Fruit fly (Drosophila melanogaster) whole organism, embryonic: ENCODE measurements around the gene anchor.
A peak's percentile ranks its signal among the peaks of the same experiment; 100 is the strongest.

ENCODE experiments used
- Adf1 ChIP-seq: fragments of 200-800 bp; sonication (Bioruptor generic); IDR thresholded peaks from 2 replicates; pipeline ENCODE4 v1.3.6; 2022; ENCODE audit warnings: missing biosample characterization, missing genetic modification characterization
- Aef1 ChIP-seq: fragments of 200-800 bp; sonication (Bioruptor generic); IDR thresholded peaks from 3 replicates; pipeline ENCODE4 v1.3.6; 2022; ENCODE audit warnings: missing biosample characterization, missing genetic modification characterization
- Bdp1 ChIP-seq: fragments of 200-800 bp; sonication (Bioruptor generic); optimal IDR thresholded peaks from 3 replicates; lab custom pipeline; 2016; ENCODE audit warnings: missing biosample characterization, missing genetic modification characterization
- CG1024 ChIP-seq: fragments of 200-800 bp; sonication (Bioruptor generic); IDR thresholded peaks from 2 replicates; pipeline ENCODE4 v1.3.6; 2022; ENCODE audit warnings: missing biosample characterization, missing genetic modification characterization
- CG11398 ChIP-seq: fragments of 200-800 bp; sonication (Bioruptor generic); optimal IDR thresholded peaks from 2 replicates; lab custom pipeline; 2016; ENCODE audit warnings: missing biosample characterization, missing genetic modification characterization
- CG11696 ChIP-seq: fragments of 200-800 bp; sonication (Bioruptor generic); IDR thresholded peaks from 2 replicates; pipeline ENCODE4 v1.3.6; 2022; ENCODE audit warnings: missing biosample characterization, missing genetic modification characterization
- CG14667 ChIP-seq: fragments of 200-800 bp; sonication (Bioruptor generic); IDR thresholded peaks from 2 replicates; pipeline ENCODE4 v1.3.6; 2022; ENCODE audit warnings: missing biosample characterization, missing genetic modification characterization
- CG14965 ChIP-seq: fragments of 200-800 bp; sonication (Bioruptor generic); optimal IDR thresholded peaks from 2 replicates; lab custom pipeline; 2016; ENCODE audit warnings: missing biosample characterization, missing genetic modification characterization, borderline replicate concordance
- CG17328 ChIP-seq: fragments of 200-800 bp; sonication (Bioruptor generic); IDR thresholded peaks from 2 replicates; pipeline ENCODE4 v1.3.6; 2022; ENCODE audit warnings: missing biosample characterization, missing genetic modification characterization
- CG18476 ChIP-seq: fragments of 200-800 bp; sonication (Bioruptor generic); optimal IDR thresholded peaks from 2 replicates; lab custom pipeline; 2016; ENCODE audit warnings: missing biosample characterization, mild to moderate bottlenecking, missing genetic modification characterization
- CG31224 ChIP-seq: fragments of 200-800 bp; sonication (Bioruptor generic); IDR thresholded peaks from 2 replicates; pipeline ENCODE4 v1.3.6; 2022; ENCODE audit warnings: missing biosample characterization, missing genetic modification characterization
- CG33557 ChIP-seq: fragments of 200-800 bp; sonication (Bioruptor generic); optimal IDR thresholded peaks from 2 replicates; lab custom pipeline; 2019; ENCODE audit warnings: missing biosample characterization, mild to moderate bottlenecking, missing genetic modification characterization, moderate library complexity
- CG4424 ChIP-seq: fragments of 200-800 bp; sonication (Bioruptor generic); optimal IDR thresholded peaks from 3 replicates; lab custom pipeline; 2016; ENCODE audit warnings: missing biosample characterization, missing genetic modification characterization
- CG6683 ChIP-seq: fragments of 200-800 bp; sonication (Bioruptor generic); optimal IDR thresholded peaks from 2 replicates; lab custom pipeline; 2017; ENCODE audit warnings: missing biosample characterization, mild to moderate bottlenecking, missing genetic modification characterization, missing genetic modification reagents
- CG6765 ChIP-seq: fragments of 200-800 bp; sonication (Bioruptor generic); optimal IDR thresholded peaks from 3 replicates; lab custom pipeline; 2017; ENCODE audit warnings: missing biosample characterization, mild to moderate bottlenecking, missing genetic modification characterization
- CG7963 ChIP-seq: fragments of 200-800 bp; sonication (Bioruptor generic); IDR thresholded peaks from 3 replicates; pipeline ENCODE4 v1.3.6; 2022; ENCODE audit warnings: missing biosample characterization, missing genetic modification characterization; ENCODE audit not compliant: partially characterized antibody
- D19A ChIP-seq: fragments of 200-800 bp; optimal IDR thresholded peaks from 3 replicates; lab custom pipeline; 2019; ENCODE audit warnings: missing biosample characterization, mild to moderate bottlenecking, missing genetic modification characterization, moderate library complexity
- Dad ChIP-seq: fragments of 200-800 bp; sonication (Bioruptor generic); optimal IDR thresholded peaks from 3 replicates; lab custom pipeline; 2016; ENCODE audit warnings: missing biosample characterization, missing genetic modification characterization
- Dbx ChIP-seq: fragments of 200-800 bp; sonication (Bioruptor generic); IDR thresholded peaks from 3 replicates; pipeline ENCODE4 v1.3.6; 2022; ENCODE audit warnings: missing biosample characterization, missing genetic modification characterization
- E2f2 ChIP-seq: fragments of 200-800 bp; sonication (Bioruptor generic); IDR thresholded peaks from 2 replicates; pipeline ENCODE4 v1.3.6; 2022; ENCODE audit warnings: missing biosample characterization, missing genetic modification characterization
- Gsc ChIP-seq: fragments of 200-800 bp; sonication (Bioruptor generic); IDR thresholded peaks from 2 replicates; pipeline ENCODE4 v1.3.6; 2022; ENCODE audit warnings: missing biosample characterization, missing genetic modification characterization
- Hey ChIP-seq: fragments of 200-800 bp; sonication (Bioruptor generic); optimal IDR thresholded peaks from 3 replicates; lab custom pipeline; 2018; ENCODE audit warnings: missing biosample characterization, mild to moderate bottlenecking, missing genetic modification characterization
- Kr ChIP-seq: fragments of 200-800 bp; sonication (Bioruptor generic); optimal IDR thresholded peaks from 2 replicates; lab custom pipeline; 2017; ENCODE audit warnings: missing biosample characterization, mild to moderate bottlenecking, missing genetic modification characterization
- Oaz ChIP-seq: fragments of 200-800 bp; sonication (Bioruptor generic); IDR thresholded peaks from 2 replicates; pipeline ENCODE4 v1.3.6; 2022; ENCODE audit warnings: missing biosample characterization, missing genetic modification characterization
- Opbp ChIP-seq: fragments of 200-800 bp; sonication (Bioruptor generic); IDR thresholded peaks from 3 replicates; pipeline ENCODE4 v1.3.6; 2022; ENCODE audit warnings: missing biosample characterization, missing genetic modification characterization; ENCODE audit not compliant: partially characterized antibody
- PHDP ChIP-seq: fragments of 200-800 bp; sonication (Bioruptor generic); optimal IDR thresholded peaks from 3 replicates; lab custom pipeline; 2018; ENCODE audit warnings: missing biosample characterization, mild to moderate bottlenecking, missing genetic modification characterization, moderate library complexity
- Sry-β ChIP-seq: fragments of 200-800 bp; sonication (Bioruptor generic); optimal IDR thresholded peaks from 2 replicates; lab custom pipeline; 2018; ENCODE audit warnings: missing biosample characterization, mild to moderate bottlenecking, missing genetic modification characterization, moderate library complexity
- Stat92E ChIP-seq, 3 experiments: fragments of >200 bp in 2 of 3; fragments of 200-800 bp in 1 of 3; sonication (Bioruptor generic) in 1 of 3; optimal IDR thresholded peaks; 2 replicates each; lab custom pipeline; 2017 to 2019; ENCODE audit warnings: missing biosample characterization in 3 of 3, missing genetic modification characterization in 3 of 3, mild to moderate bottlenecking in 1 of 3, moderate library complexity in 1 of 3
- YL-1 ChIP-seq: fragments of 200-800 bp; sonication (Bioruptor generic); optimal IDR thresholded peaks from 3 replicates; lab custom pipeline; 2017; ENCODE audit warnings: missing biosample characterization, mild to moderate bottlenecking, missing genetic modification characterization
- ab ChIP-seq: fragments of 200-800 bp; sonication (Bioruptor generic); optimal IDR thresholded peaks from 2 replicates; lab custom pipeline; 2016; ENCODE audit warnings: missing biosample characterization, missing genetic modification characterization
- al ChIP-seq: fragments of 200-800 bp; sonication (Bioruptor generic); IDR thresholded peaks from 2 replicates; pipeline ENCODE4 v1.3.6; 2022; ENCODE audit warnings: missing biosample characterization, missing genetic modification characterization
- dan ChIP-seq: fragments of 200-800 bp; sonication (Bioruptor generic); IDR thresholded peaks from 2 replicates; pipeline ENCODE4 v1.3.6; 2022; ENCODE audit warnings: missing biosample characterization, missing genetic modification characterization
- gt ChIP-seq: fragments of 200-800 bp; sonication (Bioruptor generic); IDR thresholded peaks from 2 replicates; pipeline ENCODE4 v1.3.6; 2022; ENCODE audit warnings: missing biosample characterization, missing genetic modification characterization
- inv ChIP-seq: fragments of 200-800 bp; sonication (Bioruptor generic); IDR thresholded peaks from 2 replicates; pipeline ENCODE4 v1.3.6; 2022; ENCODE audit warnings: missing biosample characterization, missing genetic modification characterization; ENCODE audit not compliant: partially characterized antibody
- lov ChIP-seq, 2 experiments: fragments of 200-800 bp in 1 of 2; fragments of >200 bp in 1 of 2; sonication (Bioruptor generic) in 1 of 2; IDR thresholded peaks in 1 of 2; optimal IDR thresholded peaks in 1 of 2; 2 replicates in 1 of 2; 3 replicates in 1 of 2; pipeline versions ENCODE4 v1.3.6 to Lab custom; 2017 to 2022; ENCODE audit warnings: missing biosample characterization in 1 of 2, missing genetic modification characterization in 1 of 2
- luna ChIP-seq: fragments of 200-800 bp; sonication (Bioruptor generic); optimal IDR thresholded peaks from 2 replicates; lab custom pipeline; 2016; ENCODE audit warnings: missing biosample characterization, missing genetic modification characterization
- mld ChIP-seq: fragments of 200-800 bp; sonication (Bioruptor generic); IDR thresholded peaks from 3 replicates; pipeline ENCODE4 v1.3.6; 2022; ENCODE audit warnings: missing biosample characterization, missing genetic modification characterization; ENCODE audit not compliant: partially characterized antibody
- nmo ChIP-seq: fragments of 200-800 bp; sonication (Bioruptor generic); optimal IDR thresholded peaks from 2 replicates; lab custom pipeline; 2018; ENCODE audit warnings: missing biosample characterization, mild to moderate bottlenecking, missing genetic modification characterization, moderate library complexity
- odd ChIP-seq: fragments of 200-800 bp; sonication (Bioruptor generic); optimal IDR thresholded peaks from 2 replicates; lab custom pipeline; 2017; ENCODE audit warnings: missing biosample characterization, mild to moderate bottlenecking, missing genetic modification characterization
- ranshi ChIP-seq: fragments of 200-800 bp; sonication (Bioruptor generic); IDR thresholded peaks from 2 replicates; pipeline ENCODE4 v1.3.6; 2022; ENCODE audit warnings: missing biosample characterization, missing genetic modification characterization
- scrt ChIP-seq: fragments of 200-800 bp; sonication (Bioruptor generic); optimal IDR thresholded peaks from 2 replicates; lab custom pipeline; 2018; ENCODE audit warnings: missing biosample characterization, mild to moderate bottlenecking, missing genetic modification characterization, moderate library complexity
- sim ChIP-seq: fragments of 200-800 bp; sonication (Bioruptor generic); IDR thresholded peaks from 2 replicates; pipeline ENCODE4 v1.3.6; 2022; ENCODE audit warnings: missing biosample characterization, missing genetic modification characterization
- sqz ChIP-seq: fragments of 200-800 bp; sonication (Bioruptor generic); optimal IDR thresholded peaks from 3 replicates; lab custom pipeline; 2018; ENCODE audit warnings: missing biosample characterization, mild to moderate bottlenecking, missing genetic modification characterization
- sr ChIP-seq: fragments of 200-800 bp; sonication (Bioruptor generic); IDR thresholded peaks from 3 replicates; pipeline ENCODE4 v1.3.6; 2022; ENCODE audit warnings: missing biosample characterization, missing genetic modification characterization
- stc ChIP-seq: fragments of 200-800 bp; sonication (Bioruptor generic); IDR thresholded peaks from 2 replicates; pipeline ENCODE4 v1.3.6; 2022; ENCODE audit warnings: missing biosample characterization, missing genetic modification characterization
- tna ChIP-seq: fragments of 200-800 bp; sonication (Bioruptor generic); IDR thresholded peaks from 2 replicates; pipeline ENCODE4 v1.3.6; 2022; ENCODE audit warnings: missing biosample characterization, missing genetic modification characterization; ENCODE audit not compliant: partially characterized antibody
- toy ChIP-seq: fragments of 200-800 bp; sonication (Bioruptor generic); IDR thresholded peaks from 2 replicates; pipeline ENCODE4 v1.3.6; 2022; ENCODE audit warnings: missing biosample characterization, missing genetic modification characterization
- vvl ChIP-seq: fragments of 200-800 bp; sonication (Bioruptor generic); IDR thresholded peaks from 2 replicates; pipeline ENCODE4 v1.3.6; 2022; ENCODE audit warnings: missing biosample characterization, missing genetic modification characterization
- z ChIP-seq: fragments of 200-800 bp; sonication (Bioruptor generic); IDR thresholded peaks from 3 replicates; pipeline ENCODE4 v1.3.6; 2022; ENCODE audit warnings: missing biosample characterization, missing genetic modification characterization

Gene anchor

DNA sequence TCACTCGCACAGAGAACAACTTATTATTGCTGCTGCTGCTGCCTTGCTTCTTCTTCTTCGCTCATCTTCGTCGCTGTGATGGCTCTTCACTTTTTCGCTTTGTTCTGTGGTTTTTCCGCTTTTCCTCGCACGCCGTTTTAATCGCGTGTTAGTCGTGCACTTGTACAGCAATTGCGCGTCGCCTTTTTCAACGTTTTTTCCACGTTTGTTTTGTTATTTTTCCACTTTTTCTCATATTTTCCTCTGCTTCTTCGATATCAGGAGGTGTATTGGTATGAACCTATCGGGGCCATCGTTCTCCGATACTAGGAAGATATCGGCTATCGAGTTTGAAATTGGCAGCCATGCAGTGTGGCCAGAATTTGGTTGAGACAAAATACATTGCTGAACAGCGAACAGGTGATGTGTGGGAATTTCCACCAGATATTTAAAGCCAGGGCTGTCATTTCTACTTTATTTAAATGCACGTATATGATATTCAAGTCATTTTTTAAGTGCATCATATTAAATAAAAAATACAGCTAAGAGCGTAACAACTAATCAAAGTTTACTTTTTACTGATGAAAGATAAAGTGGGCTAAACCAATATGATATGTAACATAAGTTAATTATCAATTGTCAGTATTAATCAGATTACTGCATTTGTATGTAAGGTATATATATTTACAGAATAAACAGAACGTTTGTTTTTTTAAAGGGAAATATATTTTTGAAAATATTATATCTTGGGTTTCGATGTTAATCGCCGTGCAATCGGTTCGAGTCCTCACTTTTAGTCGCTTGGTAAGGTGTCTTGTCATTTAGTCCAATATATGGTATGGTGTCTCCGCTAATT, 47.5 kb downstream of the anchor start, which contains the start of gene Crtc (continued):
- TF ChIP-seq CG33557 = no peak
- no peak for TF ChIP-seq gt
- TF ChIP-seq scrt = no peak
- no peak for TF ChIP-seq Kr (GFP tag; lab: Kevin White, UChicago)
- TF ChIP-seq sqz (GFP tag; lab: Kevin White, UChicago) = no peak
- TF ChIP-seq Oaz (GFP tag; lab: Robert Waterston, UW) = no peak
- peak; percentile 80; the same call in 2 of the 3 replicates for TF ChIP-seq Opbp (GFP tag; lab: Robert Waterston, UW)
- TF ChIP-seq Hey (tag; lab: Kevin White, UChicago) = no peak
- TF ChIP-seq ranshi (GFP tag; lab: Robert Waterston, UW) = no peak
- TF ChIP-seq CG1024 = no peak
- TF ChIP-seq mld (GFP tag; lab: Robert Waterston, UW) = peak; percentile 66
- TF ChIP-seq CG11398 (GFP tag; lab: Kevin White, UChicago) = no peak
- TF ChIP-seq Dad = no peak
- TF ChIP-seq D19A (tag; lab: Kevin White, UChicago) = no peak
- TF ChIP-seq inv = peak; percentile 52
- TF ChIP-seq lov (optimal IDR thresholded peaks at IDR 0.05; lab: Kevin White, UChicago) = no peak
- TF ChIP-seq lov (GFP tag; IDR thresholded peaks at IDR 0.05; lab: Robert Waterston, UW) = no peak
- no peak for TF ChIP-seq z (GFP tag; lab: Robert Waterston, UW)
- TF ChIP-seq odd (GFP tag; lab: Kevin White, UChicago) = no peak
- 0 out of 2 replicates have a peak, but pooled peaks have one; percentile 13 for TF ChIP-seq stc (GFP tag; lab: Robert Waterston, UW)
- no peak for TF ChIP-seq CG18476
- no peak for TF ChIP-seq luna
- peak; percentile 46 for TF ChIP-seq al
- TF ChIP-seq Dbx = no peak
- no peak for TF ChIP-seq CG6683 (GFP tag; lab: Kevin White, UChicago)
- TF ChIP-seq CG17328 (GFP tag; lab: Robert Waterston, UW) = 0 out of 2 replicates have a peak, but pooled peaks have one; percentile 22
- TF ChIP-seq YL-1 (GFP tag; lab: Kevin White, UChicago) = peak; percentile 57
- no peak for TF ChIP-seq ab
- peak; percentile 13 for TF ChIP-seq Sry-β
- TF ChIP-seq PHDP (tag; lab: Kevin White, UChicago) = peak; percentile 16
- peak; percentile 85 for TF ChIP-seq E2f2 (GFP tag; lab: Robert Waterston, UW)
- TF ChIP-seq Bdp1 (GFP tag; lab: Kevin White, UChicago) = no peak
- peak; percentile 69 for TF ChIP-seq tna (GFP tag; lab: Robert Waterston, UW)
- no peak for TF ChIP-seq Gsc
- no peak for TF ChIP-seq CG14667
- no peak for TF ChIP-seq Aef1 (GFP tag; lab: Robert Waterston, UW)
- no peak for TF ChIP-seq CG31224
- TF ChIP-seq sim = no peak
- TF ChIP-seq CG7963 = peak; percentile 67; the same call in 2 of the 3 replicates
- TF ChIP-seq toy (GFP tag; lab: Robert Waterston, UW) = no peak
- 0 out of 2 replicates have a peak, but pooled peaks have one; percentile 18 for TF ChIP-seq vvl (GFP tag; lab: Robert Waterston, UW)
- TF ChIP-seq dan (GFP tag; lab: Robert Waterston, UW) = no peak
- TF ChIP-seq nmo (GFP tag; lab: Kevin White, UChicago) = peak; percentile 51
- no peak for TF ChIP-seq Adf1 (GFP tag; lab: Robert Waterston, UW)
- peak in 1 of 3 experiments; percentile 6 for TF ChIP-seq Stat92E (GFP tag; optimal IDR thresholded peaks at IDR 0.05; lab: Kevin White, UChicago)
- TF ChIP-seq CG11696 (GFP tag; lab: Robert Waterston, UW) = no peak
- no peak for TF ChIP-seq sr (GFP tag; lab: Robert Waterston, UW)
- TF ChIP-seq CG14965 (GFP tag; lab: Kevin White, UChicago) = no peak
- no peak for TF ChIP-seq CG4424 (GFP tag; lab: Kevin White, UChicago)
- TF ChIP-seq CG6765 = no peak
